Worm (Caenorhabditis elegans) whole organism, L1 larva: ENCODE results near the gene C45G9.10.

ENCODE experiments used
- F16B12.6 ChIP-seq: fragments of 150-350 bp; optimal IDR thresholded peaks from 2 replicates; lab custom pipeline; 2014; ENCODE audit warnings: missing biosample characterization, missing genetic modification characterization
- fkh-10 ChIP-seq: sonication (generic microtip); optimal IDR thresholded peaks from 2 replicates; lab custom pipeline; 2017; ENCODE audit warnings: missing biosample characterization, missing genetic modification reagents, missing genetic modification characterization
- hlh-4 ChIP-seq: sonication (generic microtip); optimal IDR thresholded peaks from 2 replicates; lab custom pipeline; 2016; ENCODE audit warnings: mild to moderate bottlenecking, missing genetic modification characterization, missing compliant biosample characterization
- lin-39 ChIP-seq: fragments of 150-350 bp; optimal IDR thresholded peaks from 2 replicates; lab custom pipeline; 2014; ENCODE audit warnings: missing biosample characterization, missing genetic modification reagents, missing genetic modification characterization
- mep-1 ChIP-seq: fragments of 150-350 bp; optimal IDR thresholded peaks from 2 replicates; lab custom pipeline; 2014; ENCODE audit warnings: missing biosample characterization, missing genetic modification characterization
- nhr-237 ChIP-seq: fragments of 150-350 bp; optimal IDR thresholded peaks from 2 replicates; lab custom pipeline; 2014; ENCODE audit warnings: missing biosample characterization, missing genetic modification characterization
- snpc-4 ChIP-seq: fragments of 150-350 bp; optimal IDR thresholded peaks from 2 replicates; lab custom pipeline; 2014; ENCODE audit warnings: missing biosample characterization, missing genetic modification characterization

DNA sequence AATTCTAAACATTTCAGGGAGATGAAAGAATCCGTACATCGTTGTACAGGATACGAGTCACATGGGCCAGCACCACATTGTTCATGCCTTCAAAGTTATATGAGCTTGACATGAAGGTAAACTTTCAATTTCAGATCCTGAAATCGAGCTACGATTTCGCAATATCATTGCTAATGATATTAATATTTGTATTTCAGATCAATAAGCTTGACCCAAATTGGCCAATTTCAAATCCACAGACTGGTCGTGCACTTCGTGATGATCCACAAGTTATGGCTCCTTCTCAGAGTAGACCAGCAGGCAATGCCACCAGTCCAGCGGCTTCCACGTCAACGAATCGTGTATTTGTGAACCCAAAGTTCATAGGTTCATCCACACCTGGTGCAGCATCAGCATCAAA, 35.3 kb downstream of the C45G9.10 start:
- no peak for TF ChIP-seq snpc-4 (tag; lab: Kevin White, UChicago)
- no peak for TF ChIP-seq mep-1
- no peak for TF ChIP-seq lin-39 (tag; lab: Kevin White, UChicago)
- TF ChIP-seq fkh-10 (GFP tag; lab: Kevin White, UChicago): no peak
- no peak for TF ChIP-seq hlh-4 (tag; lab: Kevin White, UChicago)
- TF ChIP-seq nhr-237: no peak
- no peak for TF ChIP-seq F16B12.6
